Worm (Caenorhabditis elegans): ENCODE data around the gene F46B6.5.

ce11 chrV:9763759-9764158, 19.1 kb downstream of the F46B6.5 start:
- TF ChIP-seq ama-1 (optimal IDR thresholded peaks at IDR 0.05) (no peak), hnd-1 (tag; optimal IDR thresholded peaks at IDR 0.05) (no peak), flt-1 (GFP tag; IDR thresholded peaks at IDR 0.05) (no peak), hmbx-1 (tag; optimal IDR thresholded peaks at IDR 0.05) (no peak), tra-4 (tag; optimal IDR thresholded peaks at IDR 0.05) (no peak), tbx-37 (GFP tag; conservative IDR thresholded peaks at IDR 0.05) (no peak), hmg-4 (GFP tag; optimal IDR thresholded peaks at IDR 0.05) (no peak), scrt-1 (GFP tag; IDR thresholded peaks at IDR 0.05) (no peak), sea-1 (GFP tag; conservative IDR thresholded peaks at IDR 0.05) (no peak), ceh-36 (tag; optimal IDR thresholded peaks at IDR 0.05) (no peak), ets-7 (tag; optimal IDR thresholded peaks at IDR 0.05) (no peak), B0310.2 (tag; optimal IDR thresholded peaks at IDR 0.05) (no peak), tbx-11 (GFP tag; IDR thresholded peaks at IDR 0.05) (no peak), pes-1 (GFP tag; IDR thresholded peaks at IDR 0.05) (no peak)
